Worm (Caenorhabditis elegans) whole organism, young adult: ENCODE measurements around the gene F32D8.7.

Source experiments
- akir-1 ChIP-seq: fragments of 200-800 bp; sonication (Bioruptor generic); optimal IDR thresholded peaks from 2 replicates; lab custom pipeline; 2018; ENCODE audit warnings: mild to moderate bottlenecking, missing genetic modification characterization, moderate library complexity, missing compliant biosample characterization
- ama-1 ChIP-seq, 3 experiments: fragments of 150-350 bp in 1 of 3; sonication (generic microtip) in 2 of 3; optimal IDR thresholded peaks; 2 replicates each; lab custom pipeline; 2014 to 2018; ENCODE audit warnings: missing biosample characterization in 2 of 3, missing genetic modification characterization in 2 of 3, missing genetic modification reagents in 2 of 3
- cebp-1 ChIP-seq, 2 experiments: fragments of 200-800 bp in 1 of 2; sonication (Bioruptor generic) in 1 of 2; sonication (generic microtip) in 1 of 2; IDR thresholded peaks in 1 of 2; optimal IDR thresholded peaks in 1 of 2; 2 replicates each; pipeline versions ENCODE4 v1.3.6 to Lab custom; 2017 to 2022; ENCODE audit warnings: missing compliant biosample characterization in 2 of 2, missing genetic modification characterization in 2 of 2, mild to moderate bottlenecking in 1 of 2, missing genetic modification reagents in 1 of 2, moderate library complexity in 1 of 2
- ceh-100 ChIP-seq: fragments of 200-800 bp; sonication (Bioruptor generic); IDR thresholded peaks from 2 replicates; pipeline ENCODE4 v1.3.6; 2022; ENCODE audit warnings: missing genetic modification reagents, missing genetic modification characterization, missing compliant biosample characterization
- ceh-91 ChIP-seq: fragments of 200-800 bp; sonication (Bioruptor generic); IDR thresholded peaks from 2 replicates; pipeline ENCODE4 v1.3.6; 2022; ENCODE audit warnings: missing genetic modification reagents, missing genetic modification characterization, missing compliant biosample characterization
- egl-18 ChIP-seq: fragments of 200-800 bp; sonication (Bioruptor generic); IDR thresholded peaks from 2 replicates; pipeline ENCODE4 v1.3.6; 2022; ENCODE audit warnings: missing genetic modification reagents, missing genetic modification characterization, missing compliant biosample characterization
- egl-44 ChIP-seq: fragments of 200-800 bp; sonication (Bioruptor generic); IDR thresholded peaks from 2 replicates; pipeline ENCODE4 v1.3.6; 2022; ENCODE audit warnings: missing genetic modification reagents, missing genetic modification characterization, missing compliant biosample characterization
- egrh-3 ChIP-seq: fragments of 200-800 bp; sonication (Bioruptor generic); IDR thresholded peaks from 2 replicates; pipeline ENCODE4 v1.3.6; 2022; ENCODE audit warnings: missing genetic modification reagents, missing genetic modification characterization, missing compliant biosample characterization
- ets-4 ChIP-seq: fragments of 200-800 bp; sonication (Bioruptor generic); optimal IDR thresholded peaks from 2 replicates; lab custom pipeline; 2018; ENCODE audit warnings: mild to moderate bottlenecking, missing genetic modification characterization, missing compliant biosample characterization
- lsl-1 ChIP-seq: fragments of 200-800 bp; sonication (Bioruptor generic); optimal IDR thresholded peaks from 2 replicates; lab custom pipeline; 2018; ENCODE audit warnings: mild to moderate bottlenecking, missing genetic modification characterization, moderate library complexity, missing compliant biosample characterization
- madf-8 ChIP-seq: fragments of 200-800 bp; sonication (Bioruptor generic); conservative IDR thresholded peaks from 2 replicates; pipeline ENCODE4 v1.3.6; 2022; ENCODE audit warnings: missing genetic modification reagents, missing genetic modification characterization, missing compliant biosample characterization
- repo-1 ChIP-seq: sonication (generic microtip); optimal IDR thresholded peaks from 2 replicates; lab custom pipeline; 2017; ENCODE audit warnings: mild to moderate bottlenecking, missing genetic modification characterization, missing compliant biosample characterization
- unc-130 ChIP-seq: sonication (generic microtip); optimal IDR thresholded peaks from 2 replicates; lab custom pipeline; 2016; ENCODE audit warnings: missing genetic modification reagents, missing genetic modification characterization, missing compliant biosample characterization
- unc-62 ChIP-seq: fragments of 150-350 bp; optimal IDR thresholded peaks from 2 replicates; lab custom pipeline; 2014; ENCODE audit warnings: missing biosample characterization, missing genetic modification reagents, missing genetic modification characterization

- TF ChIP-seq ama-1 (optimal IDR thresholded peaks at IDR 0.05; lab: Kevin White, UChicago) (peak; percentile 26), ama-1 (GFP tag; optimal IDR thresholded peaks at IDR 0.05; lab: Kevin White, UChicago) (no peak), repo-1 (tag; lab: Kevin White, UChicago) (peak; percentile 84), unc-130 (GFP tag; lab: Kevin White, UChicago) (no peak), unc-62 (GFP tag; lab: Kevin White, UChicago) (no peak), egl-18 (no peak), madf-8 (GFP tag; lab: Robert Waterston, UW) (no peak), ceh-91 (no peak), akir-1 (GFP tag; lab: Kevin White, UChicago) (no peak), ceh-100 (no peak), cebp-1 (GFP tag; IDR thresholded peaks at IDR 0.05; lab: Robert Waterston, UW) (no peak), cebp-1 (tag; optimal IDR thresholded peaks at IDR 0.05; lab: Kevin White, UChicago) (peak; percentile 49), egl-44 (GFP tag; lab: Robert Waterston, UW) (no peak), egrh-3 (GFP tag; lab: Robert Waterston, UW) (no peak), lsl-1 (GFP tag; lab: Kevin White, UChicago) (no peak), ets-4 (GFP tag; lab: Kevin White, UChicago) (no peak)
Measured at ce11 chrV:10887564-10887963, 10.7 kb upstream of the F32D8.7 start.
